Worm (Caenorhabditis elegans): ENCODE measurements around the gene argn-1.

Gene argn-1

DNA sequence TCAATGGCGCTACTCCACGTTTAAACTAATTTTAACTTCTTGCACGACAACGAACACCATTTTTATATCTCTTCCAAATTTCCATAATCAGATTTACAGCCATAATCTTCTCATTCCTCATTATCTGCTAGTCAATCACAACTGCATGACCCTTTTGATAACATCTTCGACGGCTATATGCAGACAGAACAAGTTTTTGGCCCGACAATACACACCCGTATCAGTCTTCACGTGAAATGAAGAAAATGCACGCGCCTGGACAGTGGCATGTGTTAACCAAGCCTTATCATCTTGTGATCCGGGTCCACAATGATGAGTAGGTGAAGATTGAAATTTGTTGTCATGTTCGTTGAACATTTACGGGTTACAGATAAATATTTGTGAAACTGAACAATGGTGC is 15.8 kb downstream of the argn-1 start:
- TF ChIP-seq nhr-237 (tag; optimal IDR thresholded peaks at IDR 0.05) (no peak), elt-3 (tag; optimal IDR thresholded peaks at IDR 0.05) (peak; percentile 24), pha-4 (tag; optimal IDR thresholded peaks at IDR 0.05) (no peak), elt-1 (tag; optimal IDR thresholded peaks at IDR 0.05; ENCODE audit: borderline replicate concordance, insufficient read depth) (peak; percentile 86)

DNA sequence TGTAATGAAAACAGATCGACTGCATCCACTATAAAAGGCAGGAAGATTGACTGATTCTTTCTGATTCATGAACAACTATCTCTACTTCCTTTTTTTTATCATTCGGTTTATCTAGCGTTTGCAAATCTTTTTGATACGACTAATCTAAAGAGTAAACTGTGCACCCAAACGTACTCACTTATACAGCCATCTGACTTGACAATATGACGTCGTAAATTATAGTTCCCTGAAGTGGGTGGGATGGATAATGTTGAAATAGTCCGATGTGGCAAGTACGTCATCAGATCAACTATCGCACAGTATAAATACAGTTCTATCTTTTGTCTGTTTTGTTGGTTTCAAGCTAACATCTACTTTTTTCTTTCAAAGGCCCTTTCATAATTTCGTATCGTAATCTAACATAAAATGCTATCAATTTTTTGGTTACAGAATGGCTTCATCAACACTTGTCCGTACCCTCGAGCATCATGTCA is 17.2 kb downstream of the argn-1 start, which contains the start of gene T22B7.3:
Gene T22B7.3 (plus strand): TSS at position 423 of the 473 bp plus-strand sequence.
- no peak for TF ChIP-seq blmp-1 (tag; optimal IDR thresholded peaks at IDR 0.05)
- TF ChIP-seq tbx-8 (GFP tag; optimal IDR thresholded peaks at IDR 0.05) = no peak
- TF ChIP-seq nhr-28 (tag; optimal IDR thresholded peaks at IDR 0.05) = no peak
- no peak for TF ChIP-seq nhr-76 (tag; optimal IDR thresholded peaks at IDR 0.05)
- TF ChIP-seq drap-1 (GFP tag; optimal IDR thresholded peaks at IDR 0.05) = no peak
- no peak for TF ChIP-seq nhr-2 (tag; optimal IDR thresholded peaks at IDR 0.05)
- no peak for TF ChIP-seq lin-32 (GFP tag; optimal IDR thresholded peaks at IDR 0.05)
- no peak for TF ChIP-seq ham-2 (GFP tag; optimal IDR thresholded peaks at IDR 0.05)
- no peak for TF ChIP-seq ceh-83 (GFP tag; optimal IDR thresholded peaks at IDR 0.05)
- TF ChIP-seq hlh-1 (tag; optimal IDR thresholded peaks at IDR 0.05) = no peak
- TF ChIP-seq flh-1 (GFP tag; optimal IDR thresholded peaks at IDR 0.05) = no peak
- no peak for TF ChIP-seq nhr-237 (tag; optimal IDR thresholded peaks at IDR 0.05)

DNA sequence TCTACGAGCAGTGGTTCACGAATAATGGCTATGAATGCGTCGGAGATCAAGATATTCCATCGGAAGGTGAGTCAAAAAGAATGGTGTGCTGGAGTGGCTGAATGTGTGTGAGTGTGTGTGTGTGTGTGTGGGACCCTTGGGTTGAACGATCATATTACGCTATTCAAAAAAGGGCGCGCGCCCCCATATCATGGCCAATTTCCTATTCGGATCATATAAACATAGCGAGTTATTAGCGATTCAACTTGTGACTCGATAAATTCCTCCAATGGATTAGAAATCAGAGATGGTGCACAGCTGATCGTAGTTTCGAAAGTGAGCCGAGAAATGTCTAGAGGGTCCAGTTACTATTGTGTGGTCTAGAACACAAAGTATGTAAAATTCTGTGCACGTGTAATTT is 18.1 kb downstream of the argn-1 start, which contains the start of gene srv-7:
Gene srv-7 (minus strand): TSS at position 101 of the 400 bp plus-strand sequence.
- TF ChIP-seq ces-1 (GFP tag; optimal IDR thresholded peaks at IDR 0.05) = no peak

DNA sequence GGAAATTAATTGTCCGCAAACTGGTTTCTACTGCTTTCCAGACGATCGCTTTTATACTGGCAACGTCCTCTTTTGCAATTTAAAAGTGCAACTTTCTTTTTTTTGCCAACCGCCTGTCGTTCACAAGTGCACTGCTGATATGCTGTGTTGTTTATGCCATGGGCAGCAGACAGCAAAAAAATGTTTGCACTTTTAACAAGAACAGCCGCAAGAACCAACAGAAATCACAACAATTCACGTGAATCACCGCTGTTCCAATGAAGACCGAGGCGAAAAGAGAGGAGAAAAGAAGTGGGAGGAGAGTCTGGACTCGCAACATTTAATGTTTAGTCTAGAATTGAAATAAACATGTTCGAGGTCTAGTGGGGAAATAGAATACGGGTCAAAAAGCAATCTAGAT is 24.0 kb downstream of the argn-1 start, which contains the start of gene T22B7.7:
Gene T22B7.7 (minus strand): TSS at position 262 of the 400 bp plus-strand sequence.
- no peak for TF ChIP-seq mep-1 (tag; optimal IDR thresholded peaks at IDR 0.05)
- TF ChIP-seq unc-62 (GFP tag; optimal IDR thresholded peaks at IDR 0.05) = no peak
- TF ChIP-seq cnd-1 (tag; optimal IDR thresholded peaks at IDR 0.05) = no peak
- TF ChIP-seq nhr-2 (tag; optimal IDR thresholded peaks at IDR 0.05) = no peak
- TF ChIP-seq ztf-11 (tag; optimal IDR thresholded peaks at IDR 0.05) = no peak
- TF ChIP-seq ceh-39 (tag; optimal IDR thresholded peaks at IDR 0.05) = no peak
- no peak for TF ChIP-seq nhr-237 (tag; optimal IDR thresholded peaks at IDR 0.05)
- no peak for TF ChIP-seq hlh-1 (tag; optimal IDR thresholded peaks at IDR 0.05)
- no peak for TF ChIP-seq zip-8 (tag; optimal IDR thresholded peaks at IDR 0.05)
- TF ChIP-seq sem-2 (GFP tag; optimal IDR thresholded peaks at IDR 0.05) = no peak
- no peak for TF ChIP-seq elt-3 (tag; optimal IDR thresholded peaks at IDR 0.05)
- no peak for TF ChIP-seq nhr-28 (tag; optimal IDR thresholded peaks at IDR 0.05)
- TF ChIP-seq ceh-83 (GFP tag; optimal IDR thresholded peaks at IDR 0.05) = no peak
- TF ChIP-seq M03D4.4 (tag; optimal IDR thresholded peaks at IDR 0.05) = no peak
- TF ChIP-seq elt-1 (tag; optimal IDR thresholded peaks at IDR 0.05; ENCODE audit: borderline replicate concordance, insufficient read depth) = no peak

DNA sequence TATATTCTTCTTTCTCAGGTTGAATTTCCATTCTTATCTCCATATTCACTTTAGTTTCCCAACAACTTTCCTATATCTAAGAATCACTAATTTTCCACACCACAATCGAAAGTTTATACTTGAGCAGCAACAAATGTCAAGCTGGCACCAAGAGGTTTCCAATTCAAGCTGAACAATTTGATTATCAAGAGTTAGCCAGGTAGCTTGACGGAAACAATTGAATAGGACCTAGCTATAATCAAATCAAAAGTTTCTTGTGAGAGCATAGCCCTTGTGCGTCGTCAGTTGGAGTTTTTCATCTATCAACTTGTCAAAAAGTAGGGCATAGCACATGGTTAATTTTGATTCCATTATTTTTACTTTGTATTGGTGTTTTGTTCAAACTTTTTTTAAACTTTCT is 25.8 kb downstream of the argn-1 start:
- TF ChIP-seq ces-1 (GFP tag; optimal IDR thresholded peaks at IDR 0.05) (peak; percentile 52), snpc-4 (tag; optimal IDR thresholded peaks at IDR 0.05) (no peak)

DNA sequence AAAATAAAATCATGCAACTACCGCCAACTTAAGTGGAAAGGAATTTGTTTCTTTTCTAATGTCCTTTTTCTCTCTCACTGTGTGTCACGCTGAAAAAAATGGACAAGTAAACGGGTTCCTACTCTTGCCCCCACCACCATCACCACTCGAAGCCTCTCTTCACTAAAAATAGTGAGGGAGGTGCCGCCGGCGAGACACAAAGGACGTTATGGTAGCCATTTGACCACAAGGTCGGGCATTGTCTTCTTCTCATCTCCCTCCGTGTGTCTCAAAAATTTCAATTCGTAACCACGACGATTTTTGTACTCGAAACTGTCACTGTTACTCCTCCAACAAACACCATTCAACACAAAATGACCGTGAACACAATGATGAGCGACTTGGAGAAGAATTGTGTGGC is 29.8 kb downstream of the argn-1 start, which contains the start of gene T22B7.22:
Gene T22B7.22 (plus strand): TSS at position 354 of the 400 bp plus-strand sequence.
- TF ChIP-seq ceh-83 (GFP tag; optimal IDR thresholded peaks at IDR 0.05) (no peak), mep-1 (tag; optimal IDR thresholded peaks at IDR 0.05) (no peak), unc-62 (GFP tag; optimal IDR thresholded peaks at IDR 0.05) (no peak), flh-1 (GFP tag; optimal IDR thresholded peaks at IDR 0.05) (no peak), snpc-4 (tag; optimal IDR thresholded peaks at IDR 0.05) (no peak)

DNA sequence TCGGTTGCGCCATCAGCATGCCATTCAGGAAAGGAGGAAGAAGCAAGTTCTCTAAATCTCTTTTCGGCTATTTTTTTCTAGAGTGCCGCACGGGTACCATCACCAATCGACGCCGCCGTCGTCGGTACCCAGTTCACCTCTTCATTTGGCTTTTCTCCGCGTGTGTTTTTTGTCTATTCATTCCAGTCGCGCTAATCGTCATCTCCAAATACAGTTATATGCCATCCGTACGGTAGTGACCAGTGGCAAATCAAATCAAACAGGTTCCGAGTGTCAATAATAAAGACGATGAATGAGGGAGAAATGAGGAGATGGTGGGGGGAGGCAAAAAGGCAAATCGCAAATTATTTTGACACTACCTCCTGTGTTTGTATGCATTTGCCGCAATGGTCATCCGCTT is 31.4 kb downstream of the argn-1 start:
- TF ChIP-seq nhr-237 (tag; optimal IDR thresholded peaks at IDR 0.05) (no peak), M03D4.4 (tag; optimal IDR thresholded peaks at IDR 0.05) (no peak), bed-3 (GFP tag; optimal IDR thresholded peaks at IDR 0.05) (no peak), nhr-28 (tag; optimal IDR thresholded peaks at IDR 0.05) (no peak), nhr-2 (tag; optimal IDR thresholded peaks at IDR 0.05) (no peak), sptf-1 (tag; optimal IDR thresholded peaks at IDR 0.05) (no peak), nhr-12 (tag; optimal IDR thresholded peaks at IDR 0.05) (no peak), ces-1 (GFP tag; optimal IDR thresholded peaks at IDR 0.05) (no peak), unc-120 (tag; optimal IDR thresholded peaks at IDR 0.05; ENCODE audit: poor library complexity, severe bottlenecking) (no peak), unc-39 (tag; optimal IDR thresholded peaks at IDR 0.05) (no peak), unc-62 (GFP tag; optimal IDR thresholded peaks at IDR 0.05) (no peak), sem-2 (GFP tag; optimal IDR thresholded peaks at IDR 0.05) (no peak), ham-2 (GFP tag; optimal IDR thresholded peaks at IDR 0.05) (no peak), ceh-43 (GFP tag; optimal IDR thresholded peaks at IDR 0.05) (no peak), ceh-39 (tag; optimal IDR thresholded peaks at IDR 0.05) (no peak)

All from whole organism, mixed stage, embryonic.